Worm (Caenorhabditis elegans) whole organism, mixed stage, embryonic: Measurements from ENCODE around the gene T05B4.12.

Experiments
- M03D4.4 ChIP-seq: sonication (generic microtip); optimal IDR thresholded peaks from 2 replicates; lab custom pipeline; 2017; ENCODE audit warnings: mild to moderate bottlenecking, missing genetic modification characterization, missing compliant biosample characterization
- bed-3 ChIP-seq: fragments of 200-800 bp; sonication (Bioruptor generic); optimal IDR thresholded peaks from 3 replicates; lab custom pipeline; 2018; ENCODE audit warnings: mild to moderate bottlenecking, missing genetic modification characterization, moderate library complexity, missing compliant biosample characterization
- blmp-1 ChIP-seq: fragments of 150-350 bp; optimal IDR thresholded peaks from 2 replicates; lab custom pipeline; 2014; ENCODE audit warnings: missing biosample characterization, missing genetic modification characterization
- ceh-39 ChIP-seq: fragments of 150-350 bp; optimal IDR thresholded peaks from 2 replicates; lab custom pipeline; 2014; ENCODE audit warnings: missing biosample characterization, missing genetic modification characterization
- ceh-43 ChIP-seq: fragments of 200-800 bp; sonication (Bioruptor generic); optimal IDR thresholded peaks from 2 replicates; lab custom pipeline; 2018; ENCODE audit warnings: mild to moderate bottlenecking, missing genetic modification characterization, moderate library complexity, missing compliant biosample characterization
- ceh-83 ChIP-seq: fragments of 200-800 bp; sonication (Bioruptor generic); optimal IDR thresholded peaks from 2 replicates; lab custom pipeline; 2018; ENCODE audit warnings: mild to moderate bottlenecking, missing genetic modification characterization, missing compliant biosample characterization
- ces-1 ChIP-seq: fragments of 150-350 bp; optimal IDR thresholded peaks from 2 replicates; lab custom pipeline; 2014; ENCODE audit warnings: missing biosample characterization, missing genetic modification reagents, missing genetic modification characterization
- cnd-1 ChIP-seq: fragments of 200-800 bp; sonication (Bioruptor generic); optimal IDR thresholded peaks from 2 replicates; lab custom pipeline; 2018; ENCODE audit warnings: mild to moderate bottlenecking, missing genetic modification characterization, missing compliant biosample characterization
- drap-1 ChIP-seq: fragments of 200-800 bp; sonication (Bioruptor generic); optimal IDR thresholded peaks from 3 replicates; lab custom pipeline; 2018; ENCODE audit warnings: mild to moderate bottlenecking, missing genetic modification characterization, missing compliant biosample characterization
- elt-1 ChIP-seq: sonication (generic microtip); optimal IDR thresholded peaks from 2 replicates; lab custom pipeline; 2017; ENCODE audit warnings: missing genetic modification characterization, mild to moderate bottlenecking, missing compliant biosample characterization, antibody characterized with exemption, moderate library complexity, borderline replicate concordance; ENCODE audit not compliant: insufficient read depth
- elt-3 ChIP-seq: fragments of 150-350 bp; optimal IDR thresholded peaks from 2 replicates; lab custom pipeline; 2014; ENCODE audit warnings: missing biosample characterization, missing genetic modification characterization
- flh-1 ChIP-seq: fragments of 200-800 bp; sonication (Bioruptor generic); optimal IDR thresholded peaks from 2 replicates; lab custom pipeline; 2018; ENCODE audit warnings: mild to moderate bottlenecking, missing genetic modification characterization, moderate library complexity, missing compliant biosample characterization
- ham-2 ChIP-seq: fragments of 200-800 bp; sonication (Bioruptor generic); optimal IDR thresholded peaks from 2 replicates; lab custom pipeline; 2018; ENCODE audit warnings: mild to moderate bottlenecking, missing genetic modification characterization, missing compliant biosample characterization
- hlh-1 ChIP-seq: fragments of 150-350 bp; optimal IDR thresholded peaks from 2 replicates; lab custom pipeline; 2014; ENCODE audit warnings: missing biosample characterization, missing genetic modification reagents, missing genetic modification characterization
- lin-13 ChIP-seq: fragments of 150-350 bp; optimal IDR thresholded peaks from 2 replicates; lab custom pipeline; 2014; ENCODE audit warnings: missing biosample characterization, missing genetic modification characterization
- lin-32 ChIP-seq: fragments of 200-800 bp; sonication (Bioruptor generic); optimal IDR thresholded peaks from 2 replicates; lab custom pipeline; 2018; ENCODE audit warnings: mild to moderate bottlenecking, missing genetic modification characterization, missing compliant biosample characterization
- lsy-2 ChIP-seq: fragments of 150-350 bp; optimal IDR thresholded peaks from 2 replicates; lab custom pipeline; 2014; ENCODE audit warnings: missing biosample characterization, missing genetic modification characterization
- mab-5 ChIP-seq: fragments of 150-350 bp; optimal IDR thresholded peaks from 2 replicates; lab custom pipeline; 2014; ENCODE audit warnings: missing biosample characterization, missing genetic modification characterization
- mep-1 ChIP-seq: fragments of 150-350 bp; optimal IDR thresholded peaks from 2 replicates; lab custom pipeline; 2017; ENCODE audit warnings: missing biosample characterization, missing genetic modification reagents, missing genetic modification characterization, inconsistent platforms
- mls-2 ChIP-seq: sonication (generic microtip); optimal IDR thresholded peaks from 2 replicates; lab custom pipeline; 2016; ENCODE audit warnings: mild to moderate bottlenecking, missing genetic modification characterization, moderate library complexity, missing compliant biosample characterization
- nhr-12 ChIP-seq: fragments of 150-350 bp; optimal IDR thresholded peaks from 2 replicates; lab custom pipeline; 2014; ENCODE audit warnings: missing biosample characterization, missing genetic modification characterization
- nhr-2 ChIP-seq: fragments of 150-350 bp; optimal IDR thresholded peaks from 2 replicates; lab custom pipeline; 2014; ENCODE audit warnings: missing biosample characterization, missing genetic modification characterization
- nhr-237 ChIP-seq: fragments of 150-350 bp; optimal IDR thresholded peaks from 2 replicates; lab custom pipeline; 2014; ENCODE audit warnings: missing biosample characterization, missing genetic modification characterization
- nhr-28 ChIP-seq: fragments of 150-350 bp; optimal IDR thresholded peaks from 2 replicates; lab custom pipeline; 2014; ENCODE audit warnings: missing biosample characterization, missing genetic modification characterization
- nhr-76 ChIP-seq: sonication (generic microtip); optimal IDR thresholded peaks from 2 replicates; lab custom pipeline; 2017; ENCODE audit warnings: missing biosample characterization, missing genetic modification characterization
- pha-4 ChIP-seq: fragments of 150-350 bp; optimal IDR thresholded peaks from 2 replicates; lab custom pipeline; 2018; ENCODE audit warnings: missing biosample characterization, missing genetic modification reagents, missing genetic modification characterization
- sem-2 ChIP-seq: fragments of 200-800 bp; sonication (Bioruptor generic); optimal IDR thresholded peaks from 2 replicates; lab custom pipeline; 2018; ENCODE audit warnings: mild to moderate bottlenecking, missing genetic modification characterization, missing compliant biosample characterization
- snpc-4 ChIP-seq: fragments of 150-350 bp; optimal IDR thresholded peaks from 2 replicates; lab custom pipeline; 2014; ENCODE audit warnings: missing biosample characterization, missing genetic modification characterization
- sptf-1 ChIP-seq: sonication (generic microtip); optimal IDR thresholded peaks from 2 replicates; lab custom pipeline; 2017; ENCODE audit warnings: mild to moderate bottlenecking, missing genetic modification characterization, moderate library complexity, missing compliant biosample characterization
- tbx-8 ChIP-seq: fragments of 200-800 bp; sonication (Bioruptor generic); optimal IDR thresholded peaks from 2 replicates; lab custom pipeline; 2018; ENCODE audit warnings: mild to moderate bottlenecking, missing genetic modification characterization, moderate library complexity, missing compliant biosample characterization
- unc-120 ChIP-seq: sonication (generic microtip); optimal IDR thresholded peaks from 2 replicates; lab custom pipeline; 2017; ENCODE audit warnings: missing genetic modification characterization, missing compliant biosample characterization; ENCODE audit not compliant: poor library complexity, severe bottlenecking
- unc-39 ChIP-seq: fragments of 150-350 bp; optimal IDR thresholded peaks from 2 replicates; lab custom pipeline; 2014; ENCODE audit warnings: missing biosample characterization, missing genetic modification characterization
- unc-62 ChIP-seq: fragments of 150-350 bp; optimal IDR thresholded peaks from 2 replicates; lab custom pipeline; 2014; ENCODE audit warnings: missing biosample characterization, missing genetic modification reagents, missing genetic modification characterization
- zip-8 ChIP-seq: fragments of 150-350 bp; optimal IDR thresholded peaks from 2 replicates; lab custom pipeline; 2014; ENCODE audit warnings: missing biosample characterization, missing genetic modification characterization
- ztf-11 ChIP-seq: fragments of 150-350 bp; optimal IDR thresholded peaks from 2 replicates; lab custom pipeline; 2014; ENCODE audit warnings: missing biosample characterization, missing genetic modification characterization

Gene T05B4.12

DNA sequence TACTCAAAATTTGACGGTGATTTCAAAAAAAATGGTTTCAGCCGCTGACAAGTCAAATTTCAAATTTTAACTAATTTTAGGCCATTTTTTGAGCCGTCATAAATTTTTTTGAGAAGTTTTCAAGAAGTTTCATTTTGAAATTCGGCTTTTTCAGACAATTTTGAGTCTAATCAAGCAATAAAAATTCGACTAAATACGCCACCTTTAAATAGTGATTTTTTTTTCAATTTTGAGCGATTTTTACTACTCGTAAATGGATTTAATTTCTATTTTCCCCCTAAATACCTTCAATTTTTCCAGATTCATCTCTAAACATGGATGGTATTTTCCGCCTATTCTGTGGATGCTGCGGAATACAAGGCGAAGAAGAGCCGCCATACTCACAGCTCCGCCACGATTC, 18.4 kb upstream of the T05B4.12 start, which contains the start of gene Y45G5AL.1:
Gene Y45G5AL.1 (plus strand): TSS at position 301 of the 400 bp plus-strand sequence.
- TF ChIP-seq ztf-11 (tag; lab: Kevin White, UChicago), result no peak
- TF ChIP-seq mls-2 (tag; lab: Kevin White, UChicago), result no peak
- no peak for TF ChIP-seq drap-1

- no peak for TF ChIP-seq nhr-12 (tag; lab: Kevin White, UChicago)
- no peak for TF ChIP-seq drap-1
- no peak for TF ChIP-seq elt-1
- TF ChIP-seq ceh-43 (GFP tag; lab: Kevin White, UChicago), result no peak
- no peak for TF ChIP-seq unc-120 (tag; lab: Kevin White, UChicago)
- TF ChIP-seq nhr-2 (tag; lab: Kevin White, UChicago), result no peak
- TF ChIP-seq lsy-2 (tag; lab: Kevin White, UChicago), result peak; percentile 35
- TF ChIP-seq elt-3 (tag; lab: Kevin White, UChicago), result no peak
- TF ChIP-seq hlh-1 (tag; lab: Kevin White, UChicago), result no peak
- TF ChIP-seq bed-3 (GFP tag; lab: Kevin White, UChicago), result peak; percentile 32
- TF ChIP-seq lin-13 (tag; lab: Kevin White, UChicago), result no peak
- TF ChIP-seq cnd-1 (tag; lab: Kevin White, UChicago), result no peak
- no peak for TF ChIP-seq zip-8 (tag; lab: Kevin White, UChicago)
- no peak for TF ChIP-seq blmp-1 (tag; lab: Kevin White, UChicago)
- TF ChIP-seq sem-2 (GFP tag; lab: Kevin White, UChicago), result no peak
- TF ChIP-seq tbx-8, result no peak
- TF ChIP-seq mep-1, result peak; percentile 39
- TF ChIP-seq unc-39 (tag; lab: Kevin White, UChicago), result no peak
- no peak for TF ChIP-seq M03D4.4 (tag; lab: Kevin White, UChicago)
- TF ChIP-seq ces-1, result peak; percentile 70
- no peak for TF ChIP-seq mab-5
- no peak for TF ChIP-seq nhr-76 (tag; lab: Kevin White, UChicago)
- no peak for TF ChIP-seq snpc-4 (tag; lab: Kevin White, UChicago)
- TF ChIP-seq mls-2 (tag; lab: Kevin White, UChicago), result no peak
- peak; percentile 32 for TF ChIP-seq ceh-39 (tag; lab: Kevin White, UChicago)
- no peak for TF ChIP-seq sptf-1 (tag; lab: Kevin White, UChicago)
- no peak for TF ChIP-seq ham-2 (GFP tag; lab: Kevin White, UChicago)
- no peak for TF ChIP-seq pha-4 (tag; lab: Kevin White, UChicago)
- TF ChIP-seq nhr-237 (tag; lab: Kevin White, UChicago), result peak; percentile 9
- TF ChIP-seq nhr-28 (tag; lab: Kevin White, UChicago), result no peak
- TF ChIP-seq unc-62 (GFP tag; lab: Kevin White, UChicago), result no peak
- TF ChIP-seq flh-1 (GFP tag; lab: Kevin White, UChicago), result no peak
- TF ChIP-seq ceh-83, result no peak
- TF ChIP-seq lin-32, result no peak
- no peak for TF ChIP-seq ztf-11 (tag; lab: Kevin White, UChicago)
These were observed 17.2 kb upstream of the T05B4.12 start for ce11 chrV:4143034-4143433.

DNA sequence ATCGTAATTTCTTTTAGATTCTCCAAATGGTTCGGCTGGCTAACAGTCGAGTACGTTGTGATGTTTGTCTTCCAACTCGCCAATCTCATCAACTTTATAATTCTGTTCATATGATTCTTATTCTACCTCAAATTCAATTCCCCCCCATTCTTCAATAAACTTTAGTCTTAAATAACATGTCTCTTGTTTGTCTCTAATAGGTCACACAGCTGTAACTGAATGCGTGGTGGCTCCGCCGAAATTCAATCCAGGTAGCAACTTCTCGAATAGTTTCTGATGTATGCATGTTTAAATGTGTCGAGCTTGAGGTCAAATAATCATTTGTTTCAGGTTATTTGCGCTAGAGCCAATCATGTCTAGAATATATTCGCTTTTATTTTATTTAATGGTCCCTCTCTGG, 12.9 kb upstream of the T05B4.12 start, which contains the start of gene lgc-29:
Gene lgc-29 (plus strand): TSS at position 301 of the 400 bp plus-strand sequence.
- no peak for TF ChIP-seq pha-4 (tag; lab: Kevin White, UChicago)
- TF ChIP-seq flh-1 (GFP tag; lab: Kevin White, UChicago), result no peak
- no peak for TF ChIP-seq elt-1
- TF ChIP-seq unc-39 (tag; lab: Kevin White, UChicago), result no peak
- no peak for TF ChIP-seq snpc-4 (tag; lab: Kevin White, UChicago)
- no peak for TF ChIP-seq lin-13 (tag; lab: Kevin White, UChicago)
- TF ChIP-seq nhr-2 (tag; lab: Kevin White, UChicago), result no peak
- TF ChIP-seq nhr-237 (tag; lab: Kevin White, UChicago), result no peak
- TF ChIP-seq ces-1, result no peak
- no peak for TF ChIP-seq hlh-1 (tag; lab: Kevin White, UChicago)
- no peak for TF ChIP-seq unc-120 (tag; lab: Kevin White, UChicago)
- TF ChIP-seq elt-3 (tag; lab: Kevin White, UChicago), result no peak
- no peak for TF ChIP-seq ceh-43 (GFP tag; lab: Kevin White, UChicago)
- TF ChIP-seq nhr-28 (tag; lab: Kevin White, UChicago), result no peak
- no peak for TF ChIP-seq unc-62 (GFP tag; lab: Kevin White, UChicago)
- TF ChIP-seq sem-2 (GFP tag; lab: Kevin White, UChicago), result no peak
- no peak for TF ChIP-seq zip-8 (tag; lab: Kevin White, UChicago)
- TF ChIP-seq tbx-8, result no peak
